Fruit fly (Drosophila melanogaster) whole organism, adult: ENCODE measurements around the gene isoQC.

Experiments
- CG5204 ChIP-seq: fragments of 200-800 bp; sonication (Bioruptor generic); optimal IDR thresholded peaks from 2 replicates; lab custom pipeline; 2016; ENCODE audit warnings: missing biosample characterization, missing genetic modification characterization
- CG7045 ChIP-seq: fragments of 200-800 bp; sonication (Bioruptor generic); optimal IDR thresholded peaks from 2 replicates; lab custom pipeline; 2017; ENCODE audit warnings: missing biosample characterization, mild to moderate bottlenecking, missing genetic modification characterization
- Clk ChIP-seq: fragments of 200-800 bp; sonication (Bioruptor generic); optimal IDR thresholded peaks from 2 replicates; lab custom pipeline; 2017; ENCODE audit warnings: missing biosample characterization, missing genetic modification characterization
- Hr96 ChIP-seq: fragments of 200-800 bp; sonication (Bioruptor generic); optimal IDR thresholded peaks from 2 replicates; lab custom pipeline; 2016; ENCODE audit warnings: missing biosample characterization, missing genetic modification characterization
- cnc ChIP-seq, 2 experiments: fragments of >200 bp; optimal IDR thresholded peaks; 2 replicates each; lab custom pipeline; 2017
- ovo ChIP-seq: fragments of 200-800 bp; sonication (Bioruptor generic); optimal IDR thresholded peaks from 2 replicates; lab custom pipeline; 2016; ENCODE audit warnings: missing biosample characterization, missing genetic modification characterization
- pad ChIP-seq: fragments of 200-800 bp; sonication (Bioruptor generic); optimal IDR thresholded peaks from 3 replicates; lab custom pipeline; 2017; ENCODE audit warnings: missing biosample characterization, missing genetic modification characterization, mild to moderate bottlenecking, moderate library complexity, missing genetic modification reagents

DNA sequence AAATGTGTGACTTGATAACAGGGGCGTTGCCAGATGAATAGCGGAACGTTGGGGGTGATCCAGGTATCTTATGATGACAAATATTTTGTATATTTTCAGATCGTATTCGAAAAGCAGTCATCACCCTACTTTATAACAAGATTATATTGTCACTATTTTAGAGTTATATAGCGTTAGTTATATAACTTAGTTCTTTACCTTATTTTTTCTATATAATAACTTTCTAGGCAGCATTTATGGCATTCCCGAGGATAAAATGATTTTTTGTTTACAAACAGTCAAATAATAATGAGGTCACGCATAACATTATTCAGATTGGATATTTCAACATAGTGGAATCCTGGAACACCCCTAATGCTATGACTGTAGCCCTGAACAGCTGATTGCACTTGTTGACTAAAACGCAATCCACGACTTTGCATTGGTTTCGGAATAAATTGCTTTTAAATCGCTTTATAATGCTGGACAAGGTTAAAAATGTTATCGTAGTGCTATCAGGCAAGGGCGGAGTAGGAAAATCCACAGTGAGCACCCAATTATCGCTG lies 52.0 kb downstream of the isoQC start, which contains the start of gene Nubp2:
- TF ChIP-seq Hr96 (GFP tag; lab: Kevin White, UChicago) (peak; percentile 94), CG7045 (GFP tag; lab: Kevin White, UChicago) (peak; percentile 96), Clk (GFP tag; lab: Kevin White, UChicago) (peak; percentile 90), cnc (optimal IDR thresholded peaks at IDR 0.05; lab: Kevin White, UChicago) (no peak), pad (GFP tag; lab: Kevin White, UChicago) (peak; percentile 86), CG5204 (peak; percentile 96), ovo (peak; percentile 91)
